Worm (Caenorhabditis elegans) whole organism, L3 larva: ENCODE measurements around the gene meg-3.

Source experiments
- ZK546.5 ChIP-seq: sonication (generic microtip); optimal IDR thresholded peaks from 2 replicates; lab custom pipeline; 2017; ENCODE audit warnings: missing biosample characterization, missing genetic modification characterization
- aly-2 ChIP-seq: fragments of 150-350 bp; optimal IDR thresholded peaks from 2 replicates; lab custom pipeline; 2014; ENCODE audit warnings: missing biosample characterization, missing genetic modification characterization
- ama-1 ChIP-seq: fragments of 150-350 bp; optimal IDR thresholded peaks from 2 replicates; lab custom pipeline; 2018
- lin-39 ChIP-seq: fragments of 150-350 bp; optimal IDR thresholded peaks from 2 replicates; lab custom pipeline; 2018; ENCODE audit warnings: missing biosample characterization, missing genetic modification reagents, missing genetic modification characterization
- nhr-77 ChIP-seq: fragments of 150-350 bp; optimal IDR thresholded peaks from 2 replicates; lab custom pipeline; 2014; ENCODE audit warnings: missing biosample characterization, missing genetic modification characterization
- pha-4 ChIP-seq: fragments of 150-350 bp; optimal IDR thresholded peaks from 2 replicates; lab custom pipeline; 2014; ENCODE audit warnings: missing biosample characterization, missing genetic modification reagents, missing genetic modification characterization

DNA sequence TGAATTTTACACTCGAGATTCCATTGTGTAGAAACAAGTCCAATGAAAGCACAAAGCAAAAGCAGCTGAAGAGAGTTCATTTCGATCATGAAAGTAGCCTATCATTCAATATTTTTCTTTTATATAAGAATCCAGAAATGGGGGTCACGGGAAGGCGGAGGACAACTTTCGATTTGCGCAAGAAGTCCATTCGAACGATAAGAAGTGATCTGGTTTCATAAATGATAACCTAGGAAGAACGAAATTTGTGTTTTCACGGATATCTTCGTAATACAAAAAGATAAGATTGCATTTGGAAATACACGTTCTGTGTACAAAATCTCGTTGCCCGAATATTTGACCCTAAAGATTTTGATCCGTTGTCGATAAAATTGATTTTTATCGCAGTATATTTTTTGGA, 42.0 kb upstream of the meg-3 start, which contains the start of gene Y102A11A.5:
- TF ChIP-seq ama-1 (lab: Kevin White, UChicago) (no peak), ZK546.5 (tag; lab: Kevin White, UChicago) (no peak), lin-39 (tag; lab: Kevin White, UChicago) (no peak), aly-2 (tag; lab: Kevin White, UChicago) (no peak), pha-4 (tag; lab: Kevin White, UChicago) (no peak), nhr-77 (tag; lab: Kevin White, UChicago) (no peak)
